Fruit fly (Drosophila melanogaster): ENCODE results near the gene CG43390.
A peak's percentile ranks its signal among the peaks of the same experiment; 100 is the strongest.

CG43390 gene

dm6 chr3L:11623245-11623883 is 43.6 kb upstream of the CG43390 start (continued):
- TF ChIP-seq CG10462 (GFP tag; optimal IDR thresholded peaks at IDR 0.05) (no peak), CG3726 (GFP tag; IDR thresholded peaks at IDR 0.05) (no peak), sens-2 (GFP tag; IDR thresholded peaks at IDR 0.05) (no peak), klu (GFP tag; IDR thresholded peaks at IDR 0.05) (no peak), CG5953 (GFP tag; IDR thresholded peaks at IDR 0.05) (no peak), esg (GFP tag; conservative IDR thresholded peaks at IDR 0.05) (no peak), eyg (GFP tag; optimal IDR thresholded peaks at IDR 0.05) (no peak), CkIIα-i1 (GFP tag; IDR thresholded peaks at IDR 0.05) (no peak), Hr78 (GFP tag; optimal IDR thresholded peaks at IDR 0.05) (no peak), CG2199 (GFP tag; IDR thresholded peaks at IDR 0.05) (peak; percentile 91), D19A (tag; optimal IDR thresholded peaks at IDR 0.05) (no peak), ash1 (GFP tag; optimal IDR thresholded peaks at IDR 0.05) (no peak), CG31365 (tag; optimal IDR thresholded peaks at IDR 0.05) (no peak), slou (GFP tag; optimal IDR thresholded peaks at IDR 0.05) (no peak), emc (GFP tag; optimal IDR thresholded peaks at IDR 0.05) (no peak), ewg (GFP tag; optimal IDR thresholded peaks at IDR 0.05) (no peak), CG16815 (GFP tag; optimal IDR thresholded peaks at IDR 0.05) (no peak), crol (GFP tag; IDR thresholded peaks at IDR 0.05) (no peak), pfk (GFP tag; optimal IDR thresholded peaks at IDR 0.05) (no peak), MBD-R2 (GFP tag; IDR thresholded peaks at IDR 0.05) (peak; percentile 17; the same call in 1 of the 2 replicates), NC2β (GFP tag; optimal IDR thresholded peaks at IDR 0.05) (no peak), fru (optimal IDR thresholded peaks at IDR 0.05) (no peak), prd (optimal IDR thresholded peaks at IDR 0.05) (no peak), prd (GFP tag; IDR thresholded peaks at IDR 0.05) (no peak), phol (tag; optimal IDR thresholded peaks at IDR 0.05) (no peak), Optix (GFP tag; IDR thresholded peaks at IDR 0.05) (no peak), CrebB (tag; optimal IDR thresholded peaks at IDR 0.05) (no peak), Dp (GFP tag; optimal IDR thresholded peaks at IDR 0.05) (peak; percentile 18), nau (GFP tag; optimal IDR thresholded peaks at IDR 0.05) (no peak), danr (GFP tag; IDR thresholded peaks at IDR 0.05) (no peak), ase (GFP tag; IDR thresholded peaks at IDR 0.05) (no peak), Atf3 (GFP tag; optimal IDR thresholded peaks at IDR 0.05) (no peak), Sox102F (GFP tag; optimal IDR thresholded peaks at IDR 0.05) (no peak), pzg (GFP tag; optimal IDR thresholded peaks at IDR 0.05) (peak; percentile 25), CG15479 (GFP tag; optimal IDR thresholded peaks at IDR 0.05) (no peak), CG11456 (GFP tag; IDR thresholded peaks at IDR 0.05) (no peak), YL-1 (GFP tag; optimal IDR thresholded peaks at IDR 0.05) (no peak), CG9437 (GFP tag; optimal IDR thresholded peaks at IDR 0.05) (no peak), CG13894 (tag; optimal IDR thresholded peaks at IDR 0.05) (no peak), CG11696 (GFP tag; IDR thresholded peaks at IDR 0.05) (no peak), CG6689 (GFP tag; IDR thresholded peaks at IDR 0.05) (no peak), Dll (GFP tag; IDR thresholded peaks at IDR 0.05; ENCODE audit: partially characterized antibody) (no peak), ham (GFP tag; IDR thresholded peaks at IDR 0.05) (no peak), unc-4 (GFP tag; IDR thresholded peaks at IDR 0.05; ENCODE audit: partially characterized antibody) (peak; percentile 21; the same call in 1 of the 2 replicates), Hey (tag; optimal IDR thresholded peaks at IDR 0.05) (no peak), fd64A (GFP tag; optimal IDR thresholded peaks at IDR 0.05) (no peak), sisA (GFP tag; IDR thresholded peaks at IDR 0.05) (no peak), CG3163 (GFP tag; optimal IDR thresholded peaks at IDR 0.05) (no peak), CG10209 (GFP tag; optimal IDR thresholded peaks at IDR 0.05) (no peak), E2f2 (GFP tag; IDR thresholded peaks at IDR 0.05) (peak; percentile 33), gsb (GFP tag; IDR thresholded peaks at IDR 0.05) (no peak), lbe (GFP tag; optimal IDR thresholded peaks at IDR 0.05) (peak; percentile 60)
